Worm (Caenorhabditis elegans) whole organism, L3 larva: ENCODE results near the gene srh-1.

Experiments
- R02D3.7 ChIP-seq: fragments of 150-350 bp; optimal IDR thresholded peaks from 2 replicates; lab custom pipeline; 2014; ENCODE audit warnings: missing biosample characterization, missing genetic modification characterization
- ZK546.5 ChIP-seq: sonication (generic microtip); optimal IDR thresholded peaks from 2 replicates; lab custom pipeline; 2017; ENCODE audit warnings: missing biosample characterization, missing genetic modification characterization
- aly-2 ChIP-seq: fragments of 150-350 bp; optimal IDR thresholded peaks from 2 replicates; lab custom pipeline; 2014; ENCODE audit warnings: missing biosample characterization, missing genetic modification characterization
- ama-1 ChIP-seq: fragments of 150-350 bp; optimal IDR thresholded peaks from 2 replicates; lab custom pipeline; 2018
- ceh-16 ChIP-seq: sonication (generic microtip); optimal IDR thresholded peaks from 2 replicates; lab custom pipeline; 2017; ENCODE audit warnings: missing biosample characterization, missing genetic modification characterization
- ceh-28 ChIP-seq: fragments of 150-350 bp; optimal IDR thresholded peaks from 2 replicates; lab custom pipeline; 2014; ENCODE audit warnings: missing biosample characterization, missing genetic modification reagents, missing genetic modification characterization
- ceh-82 ChIP-seq: fragments of 150-350 bp; optimal IDR thresholded peaks from 2 replicates; lab custom pipeline; 2014; ENCODE audit warnings: missing biosample characterization, missing genetic modification characterization
- ceh-9 ChIP-seq: sonication (generic microtip); optimal IDR thresholded peaks from 2 replicates; lab custom pipeline; 2018; ENCODE audit warnings: missing biosample characterization, missing genetic modification characterization
- daf-12 ChIP-seq: fragments of 150-350 bp; optimal IDR thresholded peaks from 2 replicates; lab custom pipeline; 2014; ENCODE audit warnings: missing biosample characterization, missing genetic modification reagents, missing genetic modification characterization
- egl-27 ChIP-seq: sonication (generic microtip); optimal IDR thresholded peaks from 4 replicates; lab custom pipeline; 2017; ENCODE audit warnings: missing biosample characterization, missing genetic modification reagents, missing genetic modification characterization
- egl-5 ChIP-seq: fragments of 150-350 bp; optimal IDR thresholded peaks from 2 replicates; lab custom pipeline; 2017; ENCODE audit warnings: missing biosample characterization, missing genetic modification reagents, missing genetic modification characterization, inconsistent platforms
- elt-1 ChIP-seq: fragments of 150-350 bp; optimal IDR thresholded peaks from 2 replicates; lab custom pipeline; 2014; ENCODE audit warnings: missing biosample characterization, missing genetic modification characterization
- elt-2 ChIP-seq: sonication (generic microtip); optimal IDR thresholded peaks from 2 replicates; lab custom pipeline; 2016; ENCODE audit warnings: missing genetic modification reagents, mild to moderate bottlenecking, missing genetic modification characterization, missing compliant biosample characterization
- elt-3 ChIP-seq, 3 experiments: fragments of 150-350 bp in 1 of 3; sonication (generic microtip) in 2 of 3; optimal IDR thresholded peaks; 2 replicates in 2 of 3; 4 replicates in 1 of 3; lab custom pipeline; 2014 to 2017; ENCODE audit warnings: missing biosample characterization in 3 of 3, missing genetic modification characterization in 3 of 3
- eor-1 ChIP-seq, 2 experiments: fragments of 150-350 bp; optimal IDR thresholded peaks; 2 replicates each; lab custom pipeline; 2014 to 2018; ENCODE audit warnings: missing biosample characterization in 2 of 2, missing genetic modification characterization in 2 of 2
- fkh-10 ChIP-seq: sonication (generic microtip); optimal IDR thresholded peaks from 2 replicates; lab custom pipeline; 2017; ENCODE audit warnings: missing biosample characterization, missing genetic modification reagents, missing genetic modification characterization
- fkh-2 ChIP-seq: fragments of 150-350 bp; optimal IDR thresholded peaks from 2 replicates; lab custom pipeline; 2014; ENCODE audit warnings: missing biosample characterization, missing genetic modification reagents, missing genetic modification characterization
- fos-1 ChIP-seq: fragments of 150-350 bp; optimal IDR thresholded peaks from 2 replicates; lab custom pipeline; 2014; ENCODE audit warnings: missing biosample characterization, missing genetic modification characterization
- hmg-11 ChIP-seq: sonication (generic microtip); optimal IDR thresholded peaks from 2 replicates; lab custom pipeline; 2016; ENCODE audit warnings: missing genetic modification characterization, missing compliant biosample characterization
- jun-1 ChIP-seq: fragments of 150-350 bp; optimal IDR thresholded peaks from 2 replicates; lab custom pipeline; 2014; ENCODE audit warnings: missing biosample characterization, missing genetic modification reagents, missing genetic modification characterization
- lin-15B ChIP-seq: fragments of 150-350 bp; optimal IDR thresholded peaks from 2 replicates; lab custom pipeline; 2014; ENCODE audit warnings: missing biosample characterization, missing genetic modification characterization
- lin-39 ChIP-seq: fragments of 150-350 bp; optimal IDR thresholded peaks from 2 replicates; lab custom pipeline; 2018; ENCODE audit warnings: missing biosample characterization, missing genetic modification reagents, missing genetic modification characterization
- lsy-12 ChIP-seq: sonication (generic microtip); optimal IDR thresholded peaks from 2 replicates; lab custom pipeline; 2016; ENCODE audit warnings: mild to moderate bottlenecking, missing genetic modification characterization, missing compliant biosample characterization
- mdl-1 ChIP-seq: fragments of 150-350 bp; optimal IDR thresholded peaks from 2 replicates; lab custom pipeline; 2014; ENCODE audit warnings: missing biosample characterization, missing genetic modification characterization
- mml-1 ChIP-seq: fragments of 150-350 bp; sonication (generic microtip); optimal IDR thresholded peaks from 3 replicates; lab custom pipeline; 2014; ENCODE audit warnings: missing biosample characterization, missing genetic modification characterization
- nfya-1 ChIP-seq: sonication (generic microtip); optimal IDR thresholded peaks from 2 replicates; lab custom pipeline; 2017; ENCODE audit warnings: missing genetic modification characterization, mild to moderate bottlenecking, missing compliant biosample characterization, antibody characterized with exemption, moderate library complexity; ENCODE audit not compliant: insufficient read depth
- nhr-11 ChIP-seq: fragments of 150-350 bp; optimal IDR thresholded peaks from 2 replicates; lab custom pipeline; 2014; ENCODE audit warnings: missing biosample characterization, missing genetic modification characterization
- nhr-12 ChIP-seq: fragments of 150-350 bp; optimal IDR thresholded peaks from 2 replicates; lab custom pipeline; 2014; ENCODE audit warnings: missing biosample characterization, missing genetic modification characterization
- nhr-23 ChIP-seq: fragments of 150-350 bp; optimal IDR thresholded peaks from 2 replicates; lab custom pipeline; 2014; ENCODE audit warnings: missing biosample characterization, missing genetic modification reagents, missing genetic modification characterization
- nhr-237 ChIP-seq: fragments of 150-350 bp; optimal IDR thresholded peaks from 2 replicates; lab custom pipeline; 2014; ENCODE audit warnings: missing biosample characterization, missing genetic modification characterization
- nhr-25 ChIP-seq: sonication (generic microtip); optimal IDR thresholded peaks from 2 replicates; lab custom pipeline; 2017; ENCODE audit warnings: missing biosample characterization, missing genetic modification characterization
- nhr-28 ChIP-seq: fragments of 150-350 bp; optimal IDR thresholded peaks from 2 replicates; lab custom pipeline; 2014; ENCODE audit warnings: missing biosample characterization, missing genetic modification characterization
- nhr-43 ChIP-seq: sonication (generic microtip); optimal IDR thresholded peaks from 2 replicates; lab custom pipeline; 2016; ENCODE audit warnings: mild to moderate bottlenecking, missing genetic modification characterization, missing compliant biosample characterization; ENCODE audit not compliant: poor library complexity, severe bottlenecking
- nhr-67 ChIP-seq: fragments of 150-350 bp; optimal IDR thresholded peaks from 2 replicates; lab custom pipeline; 2014; ENCODE audit warnings: missing biosample characterization, missing genetic modification characterization
- nhr-76 ChIP-seq: fragments of 150-350 bp; sonication (generic microtip); optimal IDR thresholded peaks from 5 replicates; lab custom pipeline; 2014; ENCODE audit warnings: missing biosample characterization, missing genetic modification characterization
- nhr-77 ChIP-seq: fragments of 150-350 bp; optimal IDR thresholded peaks from 2 replicates; lab custom pipeline; 2014; ENCODE audit warnings: missing biosample characterization, missing genetic modification characterization
- pha-4 ChIP-seq: fragments of 150-350 bp; optimal IDR thresholded peaks from 2 replicates; lab custom pipeline; 2014; ENCODE audit warnings: missing biosample characterization, missing genetic modification reagents, missing genetic modification characterization
- pqm-1 ChIP-seq: fragments of 150-350 bp; optimal IDR thresholded peaks from 2 replicates; lab custom pipeline; 2017; ENCODE audit warnings: missing biosample characterization, missing genetic modification characterization, inconsistent platforms
- sea-2 ChIP-seq: fragments of 150-350 bp; sonication (generic microtip); optimal IDR thresholded peaks from 4 replicates; lab custom pipeline; 2014; ENCODE audit warnings: missing biosample characterization, missing genetic modification reagents, missing genetic modification characterization
- skn-1 ChIP-seq: fragments of 150-350 bp; optimal IDR thresholded peaks from 2 replicates; lab custom pipeline; 2014; ENCODE audit warnings: missing biosample characterization, missing genetic modification characterization
- snpc-4 ChIP-seq: fragments of 150-350 bp; optimal IDR thresholded peaks from 2 replicates; lab custom pipeline; 2014; ENCODE audit warnings: missing biosample characterization, missing genetic modification characterization
- tbx-2 ChIP-seq: sonication (generic microtip); optimal IDR thresholded peaks from 2 replicates; lab custom pipeline; 2016; ENCODE audit warnings: mild to moderate bottlenecking, missing genetic modification characterization, missing compliant biosample characterization
- unc-39 ChIP-seq: sonication (generic microtip); optimal IDR thresholded peaks from 4 replicates; lab custom pipeline; 2017; ENCODE audit warnings: missing biosample characterization, missing genetic modification characterization
- unc-62 ChIP-seq: fragments of 150-350 bp; sonication (generic microtip); optimal IDR thresholded peaks from 4 replicates; lab custom pipeline; 2014; ENCODE audit warnings: missing biosample characterization, missing genetic modification reagents, missing genetic modification characterization
- zag-1 ChIP-seq: fragments of 150-350 bp; optimal IDR thresholded peaks from 2 replicates; lab custom pipeline; 2014; ENCODE audit warnings: missing biosample characterization, missing genetic modification characterization
- ztf-11 ChIP-seq: fragments of 150-350 bp; optimal IDR thresholded peaks from 2 replicates; lab custom pipeline; 2014; ENCODE audit warnings: missing biosample characterization, missing genetic modification characterization
- ztf-4 ChIP-seq: fragments of 150-350 bp; optimal IDR thresholded peaks from 2 replicates; lab custom pipeline; 2014; ENCODE audit warnings: missing biosample characterization, missing genetic modification characterization

The srh-1 gene

DNA sequence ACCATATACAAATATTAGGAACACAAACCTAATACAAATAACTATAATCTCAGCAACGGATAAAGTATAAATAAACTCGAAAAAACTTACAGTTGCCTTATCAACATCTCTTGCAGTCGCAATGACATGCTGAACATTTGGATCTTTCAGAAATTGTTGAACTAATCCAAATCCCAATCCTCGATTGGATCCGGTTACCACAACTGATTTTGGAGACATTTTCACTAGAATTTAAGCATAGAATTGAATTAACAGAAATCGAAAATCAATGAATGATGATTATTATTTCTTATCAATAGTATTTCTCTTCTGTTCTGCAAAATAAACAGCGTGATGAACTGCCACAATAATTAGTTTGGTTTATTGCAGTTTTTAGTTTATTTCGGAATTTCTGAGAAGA lies 34.6 kb downstream of the srh-1 start, which contains the start of the genes C55A6.11 and C55A6.7:
Gene C55A6.11 (plus strand): TSS at position 301 of the 400 bp plus-strand sequence.
Gene C55A6.7 (minus strand): TSS at position 316 of the 400 bp plus-strand sequence.
- no peak for TF ChIP-seq snpc-4 (tag; lab: Kevin White, UChicago)
- no peak for TF ChIP-seq pha-4 (tag; lab: Kevin White, UChicago)
- TF ChIP-seq ztf-11 (tag; lab: Kevin White, UChicago): no peak
- TF ChIP-seq sea-2: no peak
- no peak for TF ChIP-seq nhr-12 (tag; lab: Kevin White, UChicago)
- no peak for TF ChIP-seq nhr-28 (tag; lab: Kevin White, UChicago)
- TF ChIP-seq mdl-1 (tag; lab: Kevin White, UChicago): no peak

DNA sequence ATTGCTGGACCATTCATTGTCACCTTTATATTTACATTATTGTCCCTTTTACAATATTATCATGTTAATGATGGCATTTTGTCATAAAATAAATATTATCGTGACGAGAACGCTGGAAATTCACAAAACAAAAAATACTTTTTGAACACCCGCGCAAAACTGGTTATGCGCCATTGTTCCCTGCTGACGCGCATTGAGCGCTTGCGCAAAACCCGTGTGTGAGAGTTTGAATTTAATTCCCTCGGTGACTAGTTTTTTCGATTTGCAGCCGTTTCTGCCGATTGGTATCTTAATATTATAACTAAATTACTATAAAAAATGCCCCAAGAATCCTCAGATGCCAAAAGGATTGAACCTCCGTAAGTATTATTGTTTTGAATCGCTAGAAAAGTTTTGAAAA lies 35.8 kb downstream of the srh-1 start, which contains the start of gene pafo-1:
Gene pafo-1 (plus strand): TSS at position 256 of the 400 bp plus-strand sequence.
- TF ChIP-seq egl-5 (tag; lab: Kevin White, UChicago): no peak
- TF ChIP-seq nhr-43 (tag; lab: Kevin White, UChicago): peak; percentile 89
- peak; percentile 73 for TF ChIP-seq aly-2 (tag; lab: Kevin White, UChicago)
- TF ChIP-seq elt-3 (tag; optimal IDR thresholded peaks at IDR 0.05; lab: Kevin White, UChicago): no peak
- TF ChIP-seq lin-39 (tag; lab: Kevin White, UChicago): peak; percentile 74
- TF ChIP-seq ceh-16 (tag; lab: Kevin White, UChicago): peak; percentile 26
- peak; percentile 74 for TF ChIP-seq skn-1 (tag; lab: Kevin White, UChicago)
- peak; percentile 77 for TF ChIP-seq R02D3.7 (tag; lab: Kevin White, UChicago)
- TF ChIP-seq nhr-28 (tag; lab: Kevin White, UChicago): no peak
- peak; percentile 52 for TF ChIP-seq elt-2 (tag; lab: Kevin White, UChicago)
- no peak for TF ChIP-seq elt-1 (tag; lab: Kevin White, UChicago)
- no peak for TF ChIP-seq ztf-11 (tag; lab: Kevin White, UChicago)
- no peak for TF ChIP-seq mdl-1 (tag; lab: Kevin White, UChicago)
- no peak for TF ChIP-seq nhr-12 (tag; lab: Kevin White, UChicago)
- TF ChIP-seq hmg-11 (tag; lab: Kevin White, UChicago): no peak
- peak; percentile 67 for TF ChIP-seq ceh-82 (tag; lab: Kevin White, UChicago)
- no peak for TF ChIP-seq nhr-237 (tag; lab: Kevin White, UChicago)
- peak; percentile 26 for TF ChIP-seq egl-27
- peak; percentile 23 for TF ChIP-seq pqm-1 (tag; lab: Kevin White, UChicago)
- no peak for TF ChIP-seq fkh-2 (tag; lab: Kevin White, UChicago)
- no peak for TF ChIP-seq mml-1 (tag; lab: Kevin White, UChicago)
- TF ChIP-seq daf-12 (tag; lab: Kevin White, UChicago): no peak
- peak; percentile 30 for TF ChIP-seq fkh-10 (GFP tag; lab: Kevin White, UChicago)
- TF ChIP-seq snpc-4 (tag; lab: Kevin White, UChicago): peak; percentile 70
- TF ChIP-seq nhr-11 (tag; lab: Kevin White, UChicago): no peak
- no peak for TF ChIP-seq ztf-4 (tag; lab: Kevin White, UChicago)
- peak; percentile 61 for TF ChIP-seq ceh-28 (tag; lab: Kevin White, UChicago)
- TF ChIP-seq nhr-76: no peak
- peak; percentile 87 for TF ChIP-seq lin-15B
- TF ChIP-seq nfya-1 (tag; lab: Kevin White, UChicago): peak; percentile 85
- TF ChIP-seq lsy-12 (tag; lab: Kevin White, UChicago): peak; percentile 79
- peak; percentile 80 for TF ChIP-seq nhr-23 (tag; lab: Kevin White, UChicago)
- TF ChIP-seq ama-1 (lab: Kevin White, UChicago): no peak
- no peak for TF ChIP-seq nhr-67 (tag; lab: Kevin White, UChicago)
- TF ChIP-seq eor-1 (tag; optimal IDR thresholded peaks at IDR 0.05; lab: Kevin White, UChicago): no peak
- peak; percentile 66 for TF ChIP-seq nhr-25 (tag; lab: Kevin White, UChicago)
- peak; percentile 86 for TF ChIP-seq jun-1 (tag; lab: Kevin White, UChicago)
- TF ChIP-seq unc-62 (GFP tag; lab: Kevin White, UChicago): no peak
- no peak for TF ChIP-seq sea-2
- TF ChIP-seq unc-39: no peak
- TF ChIP-seq ZK546.5 (tag; lab: Kevin White, UChicago): no peak
- TF ChIP-seq fos-1 (tag; lab: Kevin White, UChicago): no peak
- peak; percentile 90 for TF ChIP-seq pha-4 (tag; lab: Kevin White, UChicago)
- TF ChIP-seq tbx-2: peak; percentile 79
- no peak for TF ChIP-seq ceh-9 (tag; lab: Kevin White, UChicago)
- peak; percentile 19 for TF ChIP-seq zag-1 (tag; lab: Kevin White, UChicago)
- TF ChIP-seq nhr-77: no peak
